Worm (Caenorhabditis elegans) whole organism, young adult: Measurements from ENCODE around the gene snpc-1.1.

Source experiments
- bed-2 ChIP-seq: fragments of 200-800 bp; sonication (Bioruptor generic); IDR thresholded peaks from 2 replicates; pipeline ENCODE4 v1.3.6; 2022; ENCODE audit warnings: missing genetic modification reagents, missing genetic modification characterization, missing compliant biosample characterization
- dpl-1 ChIP-seq: fragments of 150-350 bp; optimal IDR thresholded peaks from 2 replicates; lab custom pipeline; 2014; ENCODE audit warnings: missing biosample characterization, missing genetic modification reagents, missing genetic modification characterization
- snpc-1.3 ChIP-seq: sonication (generic microtip); optimal IDR thresholded peaks from 2 replicates; lab custom pipeline; 2017; ENCODE audit warnings: missing genetic modification characterization, mild to moderate bottlenecking, missing compliant biosample characterization, antibody characterized with exemption, moderate library complexity, missing genotype, missing genetic modification reagents; ENCODE audit not compliant: insufficient read depth
- tbx-9 ChIP-seq: sonication (generic microtip); optimal IDR thresholded peaks from 2 replicates; lab custom pipeline; 2016; ENCODE audit warnings: borderline replicate concordance, missing genetic modification characterization, inconsistent platforms, missing compliant biosample characterization

- TF ChIP-seq bed-2 (GFP tag; lab: Robert Waterston, UW) (no peak), dpl-1 (GFP tag; lab: Kevin White, UChicago) (no peak), snpc-1.3 (tag; lab: Kevin White, UChicago) (no peak), tbx-9 (no peak)
Observed at ce11 chrII:7812332-7812731, 31.2 kb upstream of the snpc-1.1 start.
